Worm (Caenorhabditis elegans) whole organism, L1 larva: Measurements from ENCODE around the gene serp-1.2.

Experiments used
- C04F5.9 ChIP-seq: sonication (generic microtip); optimal IDR thresholded peaks from 2 replicates; lab custom pipeline; 2016; ENCODE audit warnings: missing genetic modification characterization, missing compliant biosample characterization
- C16A3.4 ChIP-seq: fragments of 150-350 bp; optimal IDR thresholded peaks from 2 replicates; lab custom pipeline; 2014; ENCODE audit warnings: missing biosample characterization, missing genetic modification characterization
- C34B4.2 ChIP-seq: sonication (generic microtip); optimal IDR thresholded peaks from 2 replicates; lab custom pipeline; 2017; ENCODE audit warnings: mild to moderate bottlenecking, missing genetic modification characterization, missing compliant biosample characterization
- alr-1 ChIP-seq: fragments of 200-800 bp; sonication (Bioruptor generic); optimal IDR thresholded peaks from 2 replicates; lab custom pipeline; 2018; ENCODE audit warnings: borderline replicate concordance, mild to moderate bottlenecking, missing genetic modification characterization, missing compliant biosample characterization
- aly-2 ChIP-seq: fragments of 150-350 bp; optimal IDR thresholded peaks from 2 replicates; lab custom pipeline; 2014; ENCODE audit warnings: missing biosample characterization, missing genetic modification characterization
- ama-1 ChIP-seq: fragments of 150-350 bp; optimal IDR thresholded peaks from 2 replicates; lab custom pipeline; 2014
- blmp-1 ChIP-seq: fragments of 150-350 bp; optimal IDR thresholded peaks from 2 replicates; lab custom pipeline; 2014; ENCODE audit warnings: missing biosample characterization, missing genetic modification characterization
- ceh-63 ChIP-seq: fragments of 200-800 bp; sonication (Bioruptor generic); optimal IDR thresholded peaks from 2 replicates; lab custom pipeline; 2018; ENCODE audit warnings: mild to moderate bottlenecking, missing genetic modification characterization, missing compliant biosample characterization
- ceh-82 ChIP-seq, 3 experiments: fragments of 150-350 bp in 1 of 3; sonication (generic microtip) in 2 of 3; optimal IDR thresholded peaks; 2 replicates each; lab custom pipeline; 2014 to 2017; ENCODE audit warnings: missing biosample characterization in 3 of 3, missing genetic modification characterization in 3 of 3
- ces-1 ChIP-seq: fragments of 150-350 bp; optimal IDR thresholded peaks from 2 replicates; lab custom pipeline; 2014; ENCODE audit warnings: missing biosample characterization, missing genetic modification reagents, missing genetic modification characterization
- dpl-1 ChIP-seq, 3 experiments: fragments of 150-350 bp in 2 of 3; sonication (generic microtip) in 1 of 3; optimal IDR thresholded peaks; 2 replicates each; lab custom pipeline; 2014 to 2017; ENCODE audit warnings: missing biosample characterization in 3 of 3, missing genetic modification characterization in 3 of 3, missing genetic modification reagents in 3 of 3
- dsc-1 ChIP-seq: sonication (generic microtip); optimal IDR thresholded peaks from 2 replicates; lab custom pipeline; 2016; ENCODE audit warnings: mild to moderate bottlenecking, missing genetic modification characterization, missing compliant biosample characterization
- efl-1 ChIP-seq, 4 experiments: fragments of 150-350 bp; optimal IDR thresholded peaks in 3 of 4; peaks in 1 of 4; 1 replicate in 1 of 4; 2 replicates in 3 of 4; lab custom pipeline; 2014; ENCODE audit warnings: missing biosample characterization in 2 of 4, missing genetic modification characterization in 2 of 4, missing genetic modification reagents in 2 of 4
- elt-2 ChIP-seq: sonication (generic microtip); optimal IDR thresholded peaks from 2 replicates; lab custom pipeline; 2016; ENCODE audit warnings: missing genetic modification characterization, mild to moderate bottlenecking, inconsistent platforms, missing compliant biosample characterization, missing genetic modification reagents
- elt-3 ChIP-seq, 6 experiments: fragments of 150-350 bp in 1 of 6; sonication (generic microtip); optimal IDR thresholded peaks; 2 replicates each; lab custom pipeline; 2017 to 2018; ENCODE audit warnings: missing biosample characterization in 6 of 6, missing genetic modification characterization in 6 of 6, inconsistent platforms in 1 of 6
- fkh-8 ChIP-seq: sonication (generic microtip); optimal IDR thresholded peaks from 2 replicates; lab custom pipeline; 2016; ENCODE audit warnings: mild to moderate bottlenecking, missing genetic modification characterization, missing compliant biosample characterization
- grh-1 ChIP-seq: fragments of 200-800 bp; sonication (Bioruptor generic); IDR thresholded peaks from 2 replicates; pipeline ENCODE4 v1.3.6; 2022; ENCODE audit warnings: missing genetic modification reagents, missing genetic modification characterization, missing compliant biosample characterization
- hlh-4 ChIP-seq: sonication (generic microtip); optimal IDR thresholded peaks from 2 replicates; lab custom pipeline; 2016; ENCODE audit warnings: mild to moderate bottlenecking, missing genetic modification characterization, missing compliant biosample characterization
- irx-1 ChIP-seq: sonication (generic microtip); optimal IDR thresholded peaks from 2 replicates; lab custom pipeline; 2016; ENCODE audit warnings: missing genetic modification characterization, missing compliant biosample characterization
- jun-1 ChIP-seq: fragments of 150-350 bp; optimal IDR thresholded peaks from 2 replicates; lab custom pipeline; 2014; ENCODE audit warnings: missing biosample characterization, missing genetic modification reagents, missing genetic modification characterization
- lin-13 ChIP-seq: fragments of 150-350 bp; optimal IDR thresholded peaks from 2 replicates; lab custom pipeline; 2014; ENCODE audit warnings: missing biosample characterization, missing genetic modification reagents, missing genetic modification characterization
- lin-14 ChIP-seq: fragments of 200-800 bp; sonication (Bioruptor generic); optimal IDR thresholded peaks from 2 replicates; lab custom pipeline; 2018; ENCODE audit warnings: mild to moderate bottlenecking, missing genetic modification characterization, moderate library complexity, missing compliant biosample characterization
- lin-35 ChIP-seq, 2 experiments: fragments of 150-350 bp; optimal IDR thresholded peaks; 2 replicates each; lab custom pipeline; 2014; ENCODE audit warnings: missing biosample characterization in 2 of 2, missing genetic modification characterization in 2 of 2, missing genetic modification reagents in 2 of 2
- lir-3 ChIP-seq: sonication (generic microtip); optimal IDR thresholded peaks from 2 replicates; lab custom pipeline; 2016; ENCODE audit warnings: mild to moderate bottlenecking, missing genetic modification characterization, moderate library complexity, missing compliant biosample characterization; ENCODE audit not compliant: poor library complexity
- lsy-2 ChIP-seq, 2 experiments: fragments of 150-350 bp; optimal IDR thresholded peaks; 2 replicates each; lab custom pipeline; 2014; ENCODE audit warnings: missing biosample characterization in 2 of 2, missing genetic modification characterization in 2 of 2
- mdl-1 ChIP-seq, 2 experiments: fragments of 150-350 bp; optimal IDR thresholded peaks; 2 replicates each; lab custom pipeline; 2014 to 2017; ENCODE audit warnings: missing biosample characterization in 2 of 2, missing genetic modification characterization in 2 of 2, inconsistent platforms in 1 of 2
- mef-2 ChIP-seq: fragments of 150-350 bp; optimal IDR thresholded peaks from 2 replicates; lab custom pipeline; 2014; ENCODE audit warnings: missing biosample characterization, missing genetic modification characterization
- mep-1 ChIP-seq: fragments of 150-350 bp; optimal IDR thresholded peaks from 2 replicates; lab custom pipeline; 2014; ENCODE audit warnings: missing biosample characterization, missing genetic modification characterization
- nhr-11 ChIP-seq: fragments of 150-350 bp; optimal IDR thresholded peaks from 2 replicates; lab custom pipeline; 2014; ENCODE audit warnings: missing biosample characterization, missing genetic modification characterization
- nhr-12 ChIP-seq: sonication (generic microtip); optimal IDR thresholded peaks from 2 replicates; lab custom pipeline; 2017; ENCODE audit warnings: missing biosample characterization, missing genetic modification characterization
- nhr-20 ChIP-seq: sonication (generic microtip); optimal IDR thresholded peaks from 2 replicates; lab custom pipeline; 2016; ENCODE audit warnings: mild to moderate bottlenecking, missing genetic modification characterization, missing compliant biosample characterization
- nhr-47 ChIP-seq: sonication (generic microtip); optimal IDR thresholded peaks from 2 replicates; lab custom pipeline; 2016; ENCODE audit warnings: mild to moderate bottlenecking, missing genetic modification characterization, moderate library complexity, missing compliant biosample characterization
- nhr-90 ChIP-seq: sonication (generic microtip); optimal IDR thresholded peaks from 2 replicates; lab custom pipeline; 2016; ENCODE audit warnings: mild to moderate bottlenecking, missing genetic modification characterization, missing compliant biosample characterization; ENCODE audit not compliant: poor library complexity
- pqm-1 ChIP-seq: sonication (generic microtip); optimal IDR thresholded peaks from 3 replicates; lab custom pipeline; 2017; ENCODE audit warnings: missing biosample characterization, missing genetic modification characterization
- rnt-1 ChIP-seq: sonication (generic microtip); optimal IDR thresholded peaks from 2 replicates; lab custom pipeline; 2016; ENCODE audit warnings: mild to moderate bottlenecking, missing genetic modification characterization, moderate library complexity, missing compliant biosample characterization
- skn-1 ChIP-seq: fragments of 150-350 bp; optimal IDR thresholded peaks from 2 replicates; lab custom pipeline; 2014; ENCODE audit warnings: missing biosample characterization, missing genetic modification characterization
- snpc-4 ChIP-seq: fragments of 150-350 bp; optimal IDR thresholded peaks from 2 replicates; lab custom pipeline; 2014; ENCODE audit warnings: missing biosample characterization, missing genetic modification characterization
- snu-23 ChIP-seq: sonication (generic microtip); optimal IDR thresholded peaks from 2 replicates; lab custom pipeline; 2016; ENCODE audit warnings: missing genetic modification characterization, missing compliant biosample characterization
- sptf-1 ChIP-seq: fragments of 150-350 bp; optimal IDR thresholded peaks from 2 replicates; lab custom pipeline; 2014; ENCODE audit warnings: missing biosample characterization, missing genetic modification characterization
- swsn-7 ChIP-seq: sonication (generic microtip); optimal IDR thresholded peaks from 2 replicates; lab custom pipeline; 2016; ENCODE audit warnings: missing genetic modification characterization, missing compliant biosample characterization
- tbx-2 ChIP-seq: sonication (generic microtip); optimal IDR thresholded peaks from 2 replicates; lab custom pipeline; 2016; ENCODE audit warnings: missing genetic modification characterization, missing compliant biosample characterization
- unc-62 ChIP-seq: fragments of 150-350 bp; optimal IDR thresholded peaks from 2 replicates; lab custom pipeline; 2014; ENCODE audit warnings: missing biosample characterization, missing genetic modification reagents, missing genetic modification characterization
- unc-86 ChIP-seq: sonication (generic microtip); optimal IDR thresholded peaks from 2 replicates; lab custom pipeline; 2016; ENCODE audit warnings: missing genetic modification characterization, missing compliant biosample characterization
- vab-15 ChIP-seq: sonication (generic microtip); optimal IDR thresholded peaks from 2 replicates; lab custom pipeline; 2017; ENCODE audit warnings: missing genotype, mild to moderate bottlenecking, missing genetic modification characterization, missing compliant biosample characterization
- xbp-1 ChIP-seq: sonication (generic microtip); optimal IDR thresholded peaks from 2 replicates; lab custom pipeline; 2016; ENCODE audit warnings: missing genetic modification characterization, missing compliant biosample characterization
- zag-1 ChIP-seq: fragments of 150-350 bp; optimal IDR thresholded peaks from 2 replicates; lab custom pipeline; 2014; ENCODE audit warnings: missing biosample characterization, missing genetic modification characterization
- zip-4 ChIP-seq: fragments of 200-800 bp; sonication (Bioruptor generic); optimal IDR thresholded peaks from 2 replicates; lab custom pipeline; 2018; ENCODE audit warnings: mild to moderate bottlenecking, missing genetic modification characterization, moderate library complexity, missing compliant biosample characterization
- ztf-4 ChIP-seq: fragments of 150-350 bp; optimal IDR thresholded peaks from 2 replicates; lab custom pipeline; 2014; ENCODE audit warnings: missing biosample characterization, missing genetic modification characterization

serp-1.2 gene

DNA sequence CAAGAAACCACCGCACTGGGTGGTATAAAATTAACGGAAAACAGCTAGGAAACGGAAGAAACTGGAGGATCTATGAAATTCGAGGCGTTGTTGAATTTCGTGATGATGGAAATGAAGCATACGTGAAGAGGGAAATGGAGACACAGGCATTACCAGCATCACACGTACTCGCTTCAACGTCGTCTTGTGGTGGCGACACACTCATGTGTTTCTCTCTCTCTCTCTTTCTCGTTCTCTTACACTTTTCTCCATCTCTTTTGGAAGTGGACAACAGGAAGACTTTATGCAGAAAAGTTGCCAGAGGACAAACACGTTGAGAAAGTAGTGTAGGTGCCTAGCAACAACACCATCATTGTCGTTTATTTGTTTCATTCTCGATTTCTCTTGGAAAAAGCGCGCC lies 7.0 kb downstream of the serp-1.2 start (continued):
- no peak for TF ChIP-seq C04F5.9 (tag; lab: Kevin White, UChicago)
- peak; percentile 34 for TF ChIP-seq nhr-47 (tag; lab: Kevin White, UChicago)
- no peak for TF ChIP-seq alr-1 (tag; lab: Kevin White, UChicago)
- TF ChIP-seq elt-2, result no peak
- peak in 1 of 3 experiments; percentile 11 for TF ChIP-seq ceh-82 (tag; optimal IDR thresholded peaks at IDR 0.05; lab: Kevin White, UChicago)
- TF ChIP-seq nhr-90, result no peak
- TF ChIP-seq skn-1, result no peak
- peak; percentile 23 to 47 for TF ChIP-seq lin-35 (GFP tag; optimal IDR thresholded peaks at IDR 0.05; lab: Kevin White, UChicago)
- TF ChIP-seq aly-2 (tag; lab: Kevin White, UChicago), result no peak
- TF ChIP-seq lsy-2 (tag; optimal IDR thresholded peaks at IDR 0.05; lab: Kevin White, UChicago), result peak; percentile 10 to 56
- TF ChIP-seq swsn-7 (tag; lab: Kevin White, UChicago), result peak; percentile 40
- no peak for TF ChIP-seq dsc-1
- TF ChIP-seq nhr-12 (tag; lab: Kevin White, UChicago), result no peak
- peak; percentile 23 for TF ChIP-seq irx-1 (tag; lab: Kevin White, UChicago)
- no peak for TF ChIP-seq hlh-4 (tag; lab: Kevin White, UChicago)
- no peak for TF ChIP-seq dpl-1 (GFP tag; optimal IDR thresholded peaks at IDR 0.05; lab: Kevin White, UChicago)
- TF ChIP-seq ceh-63 (GFP tag; lab: Kevin White, UChicago), result no peak
- no peak for TF ChIP-seq ztf-4 (tag; lab: Kevin White, UChicago)
- TF ChIP-seq zag-1 (tag; lab: Kevin White, UChicago), result no peak
- peak in 1 of 2 experiments; percentile 39 for TF ChIP-seq mdl-1 (tag; optimal IDR thresholded peaks at IDR 0.05; lab: Kevin White, UChicago)
- TF ChIP-seq C34B4.2, result no peak
- TF ChIP-seq nhr-20 (tag; lab: Kevin White, UChicago), result peak; percentile 36
- TF ChIP-seq snu-23 (GFP tag; lab: Kevin White, UChicago), result peak; percentile 45
- no peak for TF ChIP-seq xbp-1 (tag; lab: Kevin White, UChicago)
- TF ChIP-seq ces-1 (GFP tag; lab: Kevin White, UChicago), result no peak
- no peak for TF ChIP-seq pqm-1
- peak; percentile 16 for TF ChIP-seq nhr-11 (tag; lab: Kevin White, UChicago)
- no peak for TF ChIP-seq lin-13
- no peak for TF ChIP-seq mef-2 (tag; lab: Kevin White, UChicago)
- TF ChIP-seq C16A3.4 (tag; lab: Kevin White, UChicago), result peak; percentile 13
- no peak for TF ChIP-seq vab-15 (tag; lab: Kevin White, UChicago)
- no peak for TF ChIP-seq jun-1 (tag; lab: Kevin White, UChicago)
- TF ChIP-seq mep-1 (tag; lab: Kevin White, UChicago), result peak; percentile 37
- TF ChIP-seq rnt-1 (tag; lab: Kevin White, UChicago), result no peak

DNA sequence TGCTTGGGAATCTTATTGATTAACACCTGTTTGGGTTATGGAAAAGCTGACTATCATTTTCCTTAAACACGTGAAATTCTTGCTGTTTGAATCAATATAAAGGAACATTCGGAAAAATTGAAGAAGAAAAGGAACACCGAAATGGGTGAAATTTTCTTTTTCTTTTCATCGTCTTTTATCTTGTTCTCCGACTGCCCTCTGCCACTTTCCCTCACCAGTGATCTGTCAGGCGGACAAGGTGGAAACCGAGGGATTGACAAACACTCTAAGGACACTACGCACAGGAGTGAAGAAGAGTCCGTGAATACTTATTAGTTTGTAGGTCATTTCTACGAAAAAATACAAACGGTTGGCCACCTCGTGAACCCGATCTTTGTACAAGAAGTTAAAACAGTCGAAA lies 7.8 kb downstream of the serp-1.2 start:
- no peak for TF ChIP-seq unc-62 (GFP tag; lab: Kevin White, UChicago)
- no peak for TF ChIP-seq zag-1 (tag; lab: Kevin White, UChicago)
- no peak for TF ChIP-seq efl-1 (optimal IDR thresholded peaks at IDR 0.05; lab: Kevin White, UChicago)
- peak in 1 of 2 experiments; percentile 15 for TF ChIP-seq efl-1 (GFP tag; optimal IDR thresholded peaks at IDR 0.05 in 1 of 2; lab: Kevin White, UChicago)
- peak; percentile 96 for TF ChIP-seq blmp-1
- no peak for TF ChIP-seq zip-4 (GFP tag; lab: Kevin White, UChicago)
- TF ChIP-seq jun-1 (tag; lab: Kevin White, UChicago), result no peak
- no peak for TF ChIP-seq pqm-1
- TF ChIP-seq lir-3 (tag; lab: Kevin White, UChicago), result no peak
- TF ChIP-seq grh-1 (GFP tag; lab: Robert Waterston, UW), result no peak
- no peak for TF ChIP-seq lin-35 (GFP tag; optimal IDR thresholded peaks at IDR 0.05; lab: Kevin White, UChicago)
- TF ChIP-seq sptf-1 (tag; lab: Kevin White, UChicago), result no peak
- TF ChIP-seq snpc-4 (tag; lab: Kevin White, UChicago), result no peak
- no peak for TF ChIP-seq ama-1 (lab: Kevin White, UChicago)
- TF ChIP-seq tbx-2, result no peak
- no peak for TF ChIP-seq elt-3 (tag; optimal IDR thresholded peaks at IDR 0.05; lab: Kevin White, UChicago)
- no peak for TF ChIP-seq unc-86 (tag; lab: Kevin White, UChicago)
- TF ChIP-seq fkh-8 (tag; lab: Kevin White, UChicago), result no peak
- peak; percentile 17 for TF ChIP-seq lin-14 (GFP tag; lab: Kevin White, UChicago)
- no peak for TF ChIP-seq skn-1
- TF ChIP-seq mdl-1 (tag; optimal IDR thresholded peaks at IDR 0.05; lab: Kevin White, UChicago), result no peak
